Worm (Caenorhabditis elegans) whole organism, L4 larva: ENCODE results near the gene fbxb-78.
"Not testable (repeated sequence)": the region's sequence is repeated elsewhere in the genome, so short reads cannot be mapped to it uniquely, and the experiment has no call there.

ENCODE experiments used
- ama-1 ChIP-seq: fragments of 150-350 bp; optimal IDR thresholded peaks from 2 replicates; lab custom pipeline; 2014; ENCODE audit warnings: inconsistent platforms, mixed read lengths
- lim-7 ChIP-seq: fragments of 200-800 bp; sonication (Bioruptor generic); IDR thresholded peaks from 2 replicates; pipeline ENCODE4 v1.3.6; 2022; ENCODE audit warnings: missing genetic modification characterization, missing compliant biosample characterization
- nhr-42 ChIP-seq: fragments of 200-800 bp; sonication (Bioruptor generic); IDR thresholded peaks from 2 replicates; pipeline ENCODE4 v1.3.6; 2022; ENCODE audit warnings: missing genetic modification characterization, missing compliant biosample characterization
- unc-130 ChIP-seq: sonication (generic microtip); optimal IDR thresholded peaks from 2 replicates; lab custom pipeline; 2016; ENCODE audit warnings: missing genetic modification reagents, missing genetic modification characterization, missing compliant biosample characterization
- ztf-11 ChIP-seq: fragments of 150-350 bp; optimal IDR thresholded peaks from 2 replicates; lab custom pipeline; 2014; ENCODE audit warnings: missing biosample characterization, missing genetic modification characterization

- not testable (repeated sequence) for TF ChIP-seq ama-1 (lab: Kevin White, UChicago); ztf-11; nhr-42 (GFP tag; lab: Robert Waterston, UW); unc-130 (GFP tag; lab: Kevin White, UChicago); lim-7 (GFP tag; lab: Robert Waterston, UW)
These were observed 47.3 kb downstream of the fbxb-78 start for ce11 chrIV:4784687-4785086.
